Worm (Caenorhabditis elegans): ENCODE data around the gene math-38.

ce11 chrII:1538589-1538988, 41.2 kb downstream of the math-38 start, which contains the start of gene fbxb-44:
- TF ChIP-seq snpc-4 (tag; optimal IDR thresholded peaks at IDR 0.05) (no peak), unc-62 (GFP tag; optimal IDR thresholded peaks at IDR 0.05) (no peak), ceh-28 (tag; optimal IDR thresholded peaks at IDR 0.05) (no peak), ceh-16 (tag; optimal IDR thresholded peaks at IDR 0.05) (no peak), zag-1 (tag; optimal IDR thresholded peaks at IDR 0.05) (no peak)
